Fruit fly (Drosophila melanogaster) whole organism, pupa: ENCODE data around the gene slif.

Experiments used
- CG4496 ChIP-seq: fragments of 200-800 bp; sonication (Bioruptor generic); IDR thresholded peaks from 3 replicates; pipeline ENCODE4 v1.3.6; 2022; ENCODE audit warnings: missing biosample characterization, missing genetic modification characterization
- CG8301 ChIP-seq: fragments of 200-800 bp; sonication (Bioruptor generic); optimal IDR thresholded peaks from 2 replicates; lab custom pipeline; 2018; ENCODE audit warnings: missing biosample characterization, mild to moderate bottlenecking, missing genetic modification characterization
- fd96Ca ChIP-seq: fragments of 200-800 bp; sonication (Bioruptor generic); IDR thresholded peaks from 3 replicates; pipeline ENCODE4 v1.3.6; 2022; ENCODE audit warnings: missing biosample characterization, missing genetic modification characterization

DNA sequence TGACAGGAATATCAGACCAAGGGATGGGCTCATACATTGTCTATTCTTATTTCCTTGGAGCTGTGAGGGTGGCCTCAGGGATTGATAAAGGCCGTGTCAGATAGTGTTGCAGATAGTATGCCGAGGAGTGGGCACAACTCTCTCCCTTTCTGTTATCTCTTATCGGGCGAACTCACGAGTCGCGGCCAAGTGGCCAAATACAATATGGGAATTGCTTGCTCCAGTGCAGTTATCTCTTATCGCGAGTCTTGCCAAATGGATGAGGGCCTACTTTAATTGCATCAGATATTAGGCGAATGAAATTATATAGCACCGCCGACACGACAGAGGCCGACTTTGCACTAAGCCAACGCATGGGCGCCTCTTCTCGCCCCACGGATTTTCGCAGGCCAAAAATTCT is 6.1 kb downstream of the slif start:
- TF ChIP-seq CG8301 (tag; lab: Kevin White, UChicago) (no peak), fd96Ca (GFP tag; lab: Robert Waterston, UW) (no peak), CG4496 (GFP tag; lab: Robert Waterston, UW) (no peak)
